Worm (Caenorhabditis elegans) whole organism, L2 larva: Measurements from ENCODE around the gene srlf-34.

Experiments
- ceh-16 ChIP-seq: fragments of 150-350 bp; optimal IDR thresholded peaks from 2 replicates; lab custom pipeline; 2014; ENCODE audit warnings: missing biosample characterization, missing genetic modification characterization
- egl-27 ChIP-seq: sonication (generic microtip); optimal IDR thresholded peaks from 3 replicates; lab custom pipeline; 2017; ENCODE audit warnings: missing biosample characterization, missing genetic modification reagents, missing genetic modification characterization
- elt-1 ChIP-seq: fragments of 150-350 bp; optimal IDR thresholded peaks from 2 replicates; lab custom pipeline; 2014; ENCODE audit warnings: missing biosample characterization, missing genetic modification characterization
- fos-1 ChIP-seq: fragments of 150-350 bp; optimal IDR thresholded peaks from 2 replicates; lab custom pipeline; 2014; ENCODE audit warnings: missing biosample characterization, missing genetic modification characterization
- lin-11 ChIP-seq: fragments of 150-350 bp; sonication (generic microtip); optimal IDR thresholded peaks from 2 replicates; lab custom pipeline; 2014; ENCODE audit warnings: missing biosample characterization, missing genetic modification characterization, inconsistent platforms, mixed read lengths
- lin-13 ChIP-seq: fragments of 150-350 bp; optimal IDR thresholded peaks from 2 replicates; lab custom pipeline; 2014; ENCODE audit warnings: missing biosample characterization, missing genetic modification reagents, missing genetic modification characterization
- mdl-1 ChIP-seq, 2 experiments: fragments of 150-350 bp in 1 of 2; sonication (generic microtip) in 1 of 2; optimal IDR thresholded peaks; 2 replicates each; lab custom pipeline; 2017; ENCODE audit warnings: missing biosample characterization in 2 of 2, missing genetic modification characterization in 2 of 2
- nhr-10 ChIP-seq: sonication (generic microtip); optimal IDR thresholded peaks from 2 replicates; lab custom pipeline; 2017; ENCODE audit warnings: missing biosample characterization, missing genetic modification characterization
- nhr-237 ChIP-seq: fragments of 150-350 bp; optimal IDR thresholded peaks from 2 replicates; lab custom pipeline; 2014; ENCODE audit warnings: missing biosample characterization, missing genetic modification characterization
- nhr-77 ChIP-seq: fragments of 150-350 bp; optimal IDR thresholded peaks from 2 replicates; lab custom pipeline; 2014; ENCODE audit warnings: missing biosample characterization, missing genetic modification characterization
- unc-62 ChIP-seq: fragments of 150-350 bp; optimal IDR thresholded peaks from 2 replicates; lab custom pipeline; 2014; ENCODE audit warnings: missing biosample characterization, missing genetic modification reagents, missing genetic modification characterization
- ztf-11 ChIP-seq: sonication (generic microtip); optimal IDR thresholded peaks from 2 replicates; lab custom pipeline; 2017; ENCODE audit warnings: missing biosample characterization, missing genetic modification characterization

DNA sequence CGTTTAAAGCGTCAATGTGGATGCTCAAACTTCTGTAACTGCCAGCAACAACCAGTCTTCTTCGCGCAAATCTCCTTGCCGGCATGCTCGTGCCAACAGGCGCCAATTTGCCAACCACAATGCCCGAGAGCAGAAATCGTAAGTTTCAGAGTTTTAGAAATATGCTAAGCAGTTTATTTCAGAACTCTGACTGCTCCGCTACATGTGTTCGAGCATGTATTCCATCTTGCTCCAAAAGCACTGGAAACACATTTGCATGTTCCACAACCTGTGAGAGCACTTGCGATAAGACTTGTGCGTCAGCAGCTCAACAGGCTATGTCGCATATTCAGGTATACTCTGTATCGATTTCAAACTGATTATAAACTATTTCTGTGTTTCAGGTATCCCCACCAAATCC lies 17.7 kb downstream of the srlf-34 start:
- no peak for TF ChIP-seq lin-13 (GFP tag; lab: Kevin White, UChicago)
- TF ChIP-seq nhr-77 (tag; lab: Kevin White, UChicago): no peak
- no peak for TF ChIP-seq ztf-11 (tag; lab: Kevin White, UChicago)
- no peak for TF ChIP-seq ceh-16 (tag; lab: Kevin White, UChicago)
- no peak for TF ChIP-seq egl-27 (tag; lab: Kevin White, UChicago)
- no peak for TF ChIP-seq nhr-10 (tag; lab: Kevin White, UChicago)
- TF ChIP-seq elt-1 (tag; lab: Kevin White, UChicago): no peak
- TF ChIP-seq unc-62 (GFP tag; lab: Kevin White, UChicago): no peak
- no peak for TF ChIP-seq mdl-1 (tag; optimal IDR thresholded peaks at IDR 0.05; lab: Kevin White, UChicago)
- TF ChIP-seq fos-1 (tag; lab: Kevin White, UChicago): no peak
- TF ChIP-seq lin-11 (tag; lab: Kevin White, UChicago): no peak
- no peak for TF ChIP-seq nhr-237 (tag; lab: Kevin White, UChicago)
